Worm (Caenorhabditis elegans) whole organism, young adult: ENCODE measurements around the gene F53F4.7.

ENCODE experiments used
- Y56A3A.18 ChIP-seq: fragments of 200-800 bp; sonication (Bioruptor generic); IDR thresholded peaks from 2 replicates; pipeline ENCODE4 v1.3.6; 2022; ENCODE audit warnings: missing genetic modification reagents, missing genetic modification characterization, missing compliant biosample characterization
- athp-1 ChIP-seq: sonication (generic microtip); optimal IDR thresholded peaks from 2 replicates; lab custom pipeline; 2017; ENCODE audit warnings: mild to moderate bottlenecking, missing genetic modification characterization, missing compliant biosample characterization
- ccch-3 ChIP-seq: fragments of 200-800 bp; sonication (Bioruptor generic); optimal IDR thresholded peaks from 2 replicates; lab custom pipeline; 2018; ENCODE audit warnings: mild to moderate bottlenecking, missing genetic modification characterization, missing compliant biosample characterization
- cebp-2 ChIP-seq: fragments of 200-800 bp; sonication (Bioruptor generic); IDR thresholded peaks from 2 replicates; pipeline ENCODE4 v1.3.6; 2022; ENCODE audit warnings: missing genetic modification characterization, missing compliant biosample characterization
- him-1 ChIP-seq: sonication (generic microtip); optimal IDR thresholded peaks from 2 replicates; lab custom pipeline; 2016; ENCODE audit warnings: missing genotype, missing genetic modification reagents, missing genetic modification characterization, missing compliant biosample characterization
- lag-1 ChIP-seq: fragments of 200-800 bp; sonication (Bioruptor generic); IDR thresholded peaks from 2 replicates; pipeline ENCODE4 v1.3.6; 2022; ENCODE audit warnings: missing genetic modification reagents, missing genetic modification characterization, missing compliant biosample characterization
- let-607 ChIP-seq, 2 experiments: fragments of 200-800 bp in 1 of 2; sonication (Bioruptor generic) in 1 of 2; sonication (generic microtip) in 1 of 2; optimal IDR thresholded peaks; 2 replicates each; lab custom pipeline; 2016 to 2018; ENCODE audit warnings: mild to moderate bottlenecking in 2 of 2, missing compliant biosample characterization in 2 of 2, missing genetic modification characterization in 2 of 2, moderate library complexity in 2 of 2, missing genotype in 1 of 2
- pha-4 ChIP-seq: fragments of 150-350 bp; sonication (generic microtip); optimal IDR thresholded peaks from 2 replicates; lab custom pipeline; 2014; ENCODE audit warnings: missing biosample characterization, missing genetic modification reagents, missing genetic modification characterization
- snpc-1.3 ChIP-seq: sonication (generic microtip); optimal IDR thresholded peaks from 2 replicates; lab custom pipeline; 2017; ENCODE audit warnings: missing genetic modification characterization, mild to moderate bottlenecking, missing compliant biosample characterization, antibody characterized with exemption, moderate library complexity, missing genotype, missing genetic modification reagents; ENCODE audit not compliant: insufficient read depth
- ztf-18 ChIP-seq: sonication (generic microtip); optimal IDR thresholded peaks from 2 replicates; lab custom pipeline; 2016; ENCODE audit warnings: missing genotype, mild to moderate bottlenecking, missing genetic modification characterization, missing compliant biosample characterization

- no peak for TF ChIP-seq pha-4 (tag; lab: Kevin White, UChicago)
- no peak for TF ChIP-seq ccch-3 (GFP tag; lab: Kevin White, UChicago)
- no peak for TF ChIP-seq Y56A3A.18 (GFP tag; lab: Robert Waterston, UW)
- no peak for TF ChIP-seq athp-1 (tag; lab: Kevin White, UChicago)
- TF ChIP-seq lag-1 (GFP tag; lab: Robert Waterston, UW) = no peak
- no peak for TF ChIP-seq him-1 (tag; lab: Kevin White, UChicago)
- TF ChIP-seq ztf-18 (tag; lab: Kevin White, UChicago) = no peak
- TF ChIP-seq let-607 (tag; optimal IDR thresholded peaks at IDR 0.05; lab: Kevin White, UChicago) = no peak
- TF ChIP-seq cebp-2 (GFP tag; lab: Robert Waterston, UW) = no peak
- TF ChIP-seq snpc-1.3 = no peak
Observed at ce11 chrV:13593083-13593482, 20.7 kb downstream of the F53F4.7 start, which contains the start of gene F53F4.4.
